Worm (Caenorhabditis elegans) whole organism, L4/young adult: ENCODE data around the gene H12D21.11.

Experiments used
- W03F9.2 ChIP-seq: fragments of 150-350 bp; optimal IDR thresholded peaks from 2 replicates; lab custom pipeline; 2014; ENCODE audit warnings: missing biosample characterization, missing genetic modification characterization
- dao-5 ChIP-seq: sonication (generic microtip); optimal IDR thresholded peaks from 2 replicates; lab custom pipeline; 2016; ENCODE audit warnings: missing genotype, missing genetic modification characterization, moderate library complexity, missing compliant biosample characterization

ce11 chrV:14945697-14946096 lies 30.0 kb downstream of the H12D21.11 start, which contains the start of gene C30G7.3:
- no peak for TF ChIP-seq W03F9.2
- TF ChIP-seq dao-5: no peak
